Worm (Caenorhabditis elegans): ENCODE results near the gene sap-140.

Gene sap-140

DNA sequence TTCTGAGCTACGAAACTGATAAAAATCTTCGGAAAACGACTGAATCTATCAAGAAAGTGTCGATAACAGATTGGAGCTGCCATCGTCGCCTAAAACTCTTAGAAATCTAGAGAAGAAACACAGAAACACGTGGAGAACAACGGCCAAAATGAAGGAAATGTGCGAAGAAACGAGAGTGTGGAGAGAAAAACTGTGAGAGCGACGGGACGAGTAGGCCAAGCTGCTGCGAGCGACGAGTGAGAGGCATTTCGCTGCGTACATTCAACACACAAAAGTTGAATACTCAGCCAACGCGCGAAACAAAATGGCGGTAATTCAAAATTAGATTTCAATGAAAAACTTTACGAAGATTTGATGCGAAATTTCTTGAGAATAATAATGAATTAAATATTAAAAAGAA is 1.2 kb upstream of the sap-140 start (continued):
- TF ChIP-seq ceh-48 (tag; optimal IDR thresholded peaks at IDR 0.05) (no peak), sdc-2 (tag; optimal IDR thresholded peaks at IDR 0.05) (no peak), K02D7.2 (tag; optimal IDR thresholded peaks at IDR 0.05) (no peak), ceh-30 (tag; optimal IDR thresholded peaks at IDR 0.05) (no peak), C38D4.7 (GFP tag; optimal IDR thresholded peaks at IDR 0.05) (no peak), ceh-19 (GFP tag; optimal IDR thresholded peaks at IDR 0.05) (peak; percentile 25), T23F11.4 (GFP tag; optimal IDR thresholded peaks at IDR 0.05) (peak; percentile 16), elt-2 (tag; optimal IDR thresholded peaks at IDR 0.05) (peak; percentile 89), dmd-4 (tag; optimal IDR thresholded peaks at IDR 0.05; ENCODE audit: borderline replicate concordance) (no peak), pros-1 (tag; optimal IDR thresholded peaks at IDR 0.05) (no peak), ref-2 (tag; optimal IDR thresholded peaks at IDR 0.05) (peak; percentile 71), zip-5 (tag; optimal IDR thresholded peaks at IDR 0.05) (no peak), gmeb-2 (tag; optimal IDR thresholded peaks at IDR 0.05) (no peak), mec-3 (tag; optimal IDR thresholded peaks at IDR 0.05; ENCODE audit: borderline replicate concordance) (no peak), ceh-45 (GFP tag; IDR thresholded peaks at IDR 0.05) (no peak)

DNA sequence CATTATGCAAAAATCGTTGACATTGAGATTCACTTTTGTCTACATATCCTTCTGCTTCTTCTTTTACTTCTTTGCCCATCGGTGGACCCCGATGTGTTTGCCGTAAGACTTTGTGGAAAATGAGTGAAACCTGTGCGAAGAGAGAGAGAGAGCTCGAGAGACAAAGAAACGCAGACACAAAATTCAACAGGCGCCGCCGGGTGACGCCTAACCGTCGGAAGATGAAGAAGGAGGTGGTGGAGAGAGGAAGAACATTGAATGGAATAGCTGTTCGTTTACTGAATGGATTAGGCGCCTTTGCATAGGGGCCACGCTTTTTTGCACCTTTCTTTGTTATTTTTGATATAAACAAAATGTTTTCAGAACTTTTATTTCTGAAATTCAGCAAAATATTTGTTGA is 7.4 kb downstream of the sap-140 start:
- TF ChIP-seq hlh-30 (tag; optimal IDR thresholded peaks at IDR 0.05; ENCODE audit: insufficient read depth) (no peak), dmd-4 (tag; optimal IDR thresholded peaks at IDR 0.05; ENCODE audit: borderline replicate concordance) (no peak), elt-2 (tag; optimal IDR thresholded peaks at IDR 0.05) (no peak), hlh-15 (tag; optimal IDR thresholded peaks at IDR 0.05) (no peak), unc-55 (GFP tag; optimal IDR thresholded peaks at IDR 0.05) (no peak), zip-5 (tag; optimal IDR thresholded peaks at IDR 0.05) (no peak), ceh-30 (tag; optimal IDR thresholded peaks at IDR 0.05) (no peak), tbx-7 (tag; optimal IDR thresholded peaks at IDR 0.05) (no peak), pax-1 (tag; optimal IDR thresholded peaks at IDR 0.05) (no peak), F13H6.1 (tag; optimal IDR thresholded peaks at IDR 0.05) (no peak), pat-9 (tag; optimal IDR thresholded peaks at IDR 0.05) (no peak), ceh-18 (tag; optimal IDR thresholded peaks at IDR 0.05) (no peak)

DNA sequence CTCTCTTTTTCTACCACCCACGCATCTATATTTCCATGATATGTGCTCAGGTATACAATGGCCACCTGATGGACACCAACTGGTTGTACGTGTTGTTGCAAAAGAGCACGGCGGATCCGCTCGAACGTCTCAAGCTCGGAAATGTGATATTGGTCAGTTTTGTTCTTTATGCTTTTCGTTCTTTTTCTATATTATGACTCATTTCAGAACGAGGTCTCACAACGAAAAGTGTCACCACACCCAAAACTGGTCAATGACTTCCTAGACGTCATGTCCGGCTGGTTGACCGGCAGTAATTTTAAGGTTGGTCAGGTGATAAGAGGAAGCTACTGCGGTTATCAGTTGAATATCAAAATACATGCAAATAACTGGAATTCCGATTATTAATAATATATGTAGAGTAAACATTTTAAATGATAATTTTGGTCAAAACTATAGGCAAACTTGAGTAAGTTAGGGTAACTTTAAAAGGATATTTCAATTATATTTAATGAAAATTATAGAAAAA is 8.6 kb downstream of the sap-140 start, which contains the start of gene cls-1:
cls-1 (plus strand) TSS at position 51 of the 508 bp plus-strand sequence.
- TF ChIP-seq hlh-13 (GFP tag; optimal IDR thresholded peaks at IDR 0.05) = no peak
- TF ChIP-seq syd-9 (tag; optimal IDR thresholded peaks at IDR 0.05) = no peak
- TF ChIP-seq elt-4 (tag; optimal IDR thresholded peaks at IDR 0.05) = no peak
- TF ChIP-seq ceh-18 (tag; optimal IDR thresholded peaks at IDR 0.05) = no peak
- no peak for TF ChIP-seq Y22D7AL.16 (tag; optimal IDR thresholded peaks at IDR 0.05)
- no peak for TF ChIP-seq pat-9 (tag; optimal IDR thresholded peaks at IDR 0.05)
- TF ChIP-seq K09A11.1 (tag; optimal IDR thresholded peaks at IDR 0.05; ENCODE audit: insufficient read depth) = no peak

DNA sequence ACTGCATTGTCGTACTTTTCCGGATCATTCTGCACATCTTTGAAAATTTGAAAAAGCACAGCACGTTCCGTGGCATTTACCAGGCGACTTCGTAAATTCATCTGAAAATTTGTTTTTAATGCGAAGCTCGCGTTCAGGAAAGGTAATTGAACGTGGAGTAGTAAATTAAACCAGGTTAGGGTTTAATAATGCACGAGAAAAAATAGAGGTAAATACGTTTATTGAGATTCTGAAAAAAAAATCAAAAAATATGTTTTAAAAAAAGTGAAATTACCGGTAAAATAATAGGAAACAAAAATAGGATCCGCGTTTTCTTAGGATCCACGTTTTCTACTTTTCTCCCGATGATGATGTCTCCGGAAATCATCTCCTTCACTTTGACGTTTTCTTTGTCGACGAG is 18.9 kb downstream of the sap-140 start, which contains the start of gene clk-2:
clk-2 (minus strand) TSS at position 101 of the 400 bp plus-strand sequence.
- TF ChIP-seq sdc-2 (tag; optimal IDR thresholded peaks at IDR 0.05) (no peak), fkh-10 (GFP tag; optimal IDR thresholded peaks at IDR 0.05) (no peak), ceh-2 (tag; optimal IDR thresholded peaks at IDR 0.05) (no peak), tbx-7 (tag; optimal IDR thresholded peaks at IDR 0.05) (no peak), hlh-6 (tag; optimal IDR thresholded peaks at IDR 0.05) (no peak), ets-4 (tag; optimal IDR thresholded peaks at IDR 0.05) (no peak), ceh-9 (tag; optimal IDR thresholded peaks at IDR 0.05) (no peak), hlh-15 (tag; optimal IDR thresholded peaks at IDR 0.05) (no peak), hlh-30 (tag; optimal IDR thresholded peaks at IDR 0.05; ENCODE audit: insufficient read depth) (no peak), ttx-3 (tag; optimal IDR thresholded peaks at IDR 0.05) (no peak), nhr-11 (tag; optimal IDR thresholded peaks at IDR 0.05) (no peak), fax-1 (tag; optimal IDR thresholded peaks at IDR 0.05) (no peak)
